Worm (Caenorhabditis elegans) whole organism, early embryonic: Measurements from ENCODE around the gene sahd-1.

Source experiments
- B0310.2 ChIP-seq: sonication (generic microtip); optimal IDR thresholded peaks from 2 replicates; lab custom pipeline; 2016; ENCODE audit warnings: mild to moderate bottlenecking, missing genetic modification characterization, missing compliant biosample characterization
- F13C5.2 ChIP-seq: sonication (generic microtip); optimal IDR thresholded peaks from 2 replicates; lab custom pipeline; 2017; ENCODE audit warnings: mild to moderate bottlenecking, missing genetic modification characterization, inconsistent platforms, missing compliant biosample characterization
- aly-1 ChIP-seq: sonication (generic microtip); optimal IDR thresholded peaks from 2 replicates; lab custom pipeline; 2016; ENCODE audit warnings: missing genetic modification characterization, missing compliant biosample characterization
- ama-1 ChIP-seq: fragments of 150-350 bp; optimal IDR thresholded peaks from 2 replicates; lab custom pipeline; 2014
- ceh-13 ChIP-seq: fragments of 200-800 bp; sonication (Bioruptor generic); optimal IDR thresholded peaks from 2 replicates; lab custom pipeline; 2018; ENCODE audit warnings: mild to moderate bottlenecking, missing genetic modification characterization, missing compliant biosample characterization
- ceh-36 ChIP-seq: sonication (generic microtip); optimal IDR thresholded peaks from 2 replicates; lab custom pipeline; 2016; ENCODE audit warnings: missing genetic modification characterization, inconsistent platforms, missing compliant biosample characterization
- ets-7 ChIP-seq: sonication (generic microtip); optimal IDR thresholded peaks from 2 replicates; lab custom pipeline; 2016; ENCODE audit warnings: missing genotype, missing genetic modification characterization, missing compliant biosample characterization
- flt-1 ChIP-seq: fragments of 200-800 bp; sonication (Bioruptor generic); IDR thresholded peaks from 2 replicates; pipeline ENCODE4 v1.3.6; 2022; ENCODE audit warnings: missing genetic modification characterization, missing compliant biosample characterization
- hmbx-1 ChIP-seq: sonication (generic microtip); optimal IDR thresholded peaks from 2 replicates; lab custom pipeline; 2016; ENCODE audit warnings: mild to moderate bottlenecking, missing genetic modification characterization, missing compliant biosample characterization
- hmg-4 ChIP-seq: fragments of 200-800 bp; sonication (Bioruptor generic); optimal IDR thresholded peaks from 2 replicates; lab custom pipeline; 2018; ENCODE audit warnings: mild to moderate bottlenecking, missing genetic modification characterization, missing compliant biosample characterization
- hnd-1 ChIP-seq: sonication (generic microtip); optimal IDR thresholded peaks from 2 replicates; lab custom pipeline; 2016; ENCODE audit warnings: missing genetic modification characterization, missing compliant biosample characterization
- pes-1 ChIP-seq: fragments of 200-800 bp; sonication (Bioruptor generic); IDR thresholded peaks from 2 replicates; pipeline ENCODE4 v1.3.6; 2022; ENCODE audit warnings: missing genetic modification reagents, missing genetic modification characterization, missing compliant biosample characterization
- scrt-1 ChIP-seq: fragments of 200-800 bp; sonication (Bioruptor generic); IDR thresholded peaks from 2 replicates; pipeline ENCODE4 v1.3.6; 2022; ENCODE audit warnings: missing genetic modification characterization, missing compliant biosample characterization
- sea-1 ChIP-seq: fragments of 200-800 bp; sonication (Bioruptor generic); conservative IDR thresholded peaks from 2 replicates; pipeline ENCODE4 v1.3.6; 2022; ENCODE audit warnings: missing genetic modification characterization, missing compliant biosample characterization
- tbx-11 ChIP-seq: fragments of 200-800 bp; sonication (Bioruptor generic); IDR thresholded peaks from 2 replicates; pipeline ENCODE4 v1.3.6; 2022; ENCODE audit warnings: missing genetic modification characterization, missing compliant biosample characterization
- tbx-37 ChIP-seq: fragments of 200-800 bp; sonication (Bioruptor generic); conservative IDR thresholded peaks from 2 replicates; pipeline ENCODE4 v1.3.6; 2022; ENCODE audit warnings: missing genetic modification reagents, missing genetic modification characterization, missing compliant biosample characterization
- tra-4 ChIP-seq: sonication (generic microtip); optimal IDR thresholded peaks from 2 replicates; lab custom pipeline; 2017; ENCODE audit warnings: missing genetic modification characterization, missing compliant biosample characterization

sahd-1 gene

ce11 chrII:5474946-5475345 lies 39.8 kb downstream of the sahd-1 start, which contains the start of gene ilcr-2:
TSS of gene ilcr-2 (plus strand) at chrII:5475246.
- TF ChIP-seq pes-1 (GFP tag; lab: Robert Waterston, UW) (no peak), tbx-11 (GFP tag; lab: Robert Waterston, UW) (no peak), ceh-13 (GFP tag; lab: Kevin White, UChicago) (no peak), scrt-1 (GFP tag; lab: Robert Waterston, UW) (no peak), B0310.2 (no peak), ceh-36 (tag; lab: Kevin White, UChicago) (no peak), F13C5.2 (tag; lab: Kevin White, UChicago) (no peak), hmbx-1 (tag; lab: Kevin White, UChicago) (no peak), ets-7 (tag; lab: Kevin White, UChicago) (no peak), ama-1 (no peak), tra-4 (no peak)

DNA sequence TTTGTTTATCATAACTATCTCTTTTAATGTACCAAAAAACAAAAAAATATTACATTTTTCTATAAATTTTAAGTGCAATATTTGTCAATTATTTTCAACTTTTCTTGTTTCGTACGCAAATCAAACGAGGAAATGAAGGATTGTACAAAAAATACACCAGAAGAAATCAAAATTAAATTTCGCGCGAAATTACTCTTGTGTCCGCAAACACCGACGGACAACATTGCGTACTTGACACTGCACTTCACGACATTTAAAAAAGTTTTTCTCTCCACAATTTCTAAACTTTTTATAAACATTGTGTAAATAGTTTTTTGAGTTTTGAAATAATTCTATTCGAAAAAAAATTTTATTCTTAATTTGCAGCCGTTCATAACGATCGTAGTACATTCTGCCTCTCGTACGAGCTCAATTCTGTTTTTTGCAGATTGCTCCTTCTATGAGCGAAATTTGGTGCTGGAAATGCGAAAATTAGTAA lies 40.8 kb downstream of the sahd-1 start, which contains the start of gene mrps-16:
Gene mrps-16, plus strand, starts transcription at position 428 of the 478 bp plus-strand sequence.
- no peak for TF ChIP-seq tbx-11 (GFP tag; lab: Robert Waterston, UW)
- no peak for TF ChIP-seq flt-1 (GFP tag; lab: Robert Waterston, UW)
- TF ChIP-seq F13C5.2 (tag; lab: Kevin White, UChicago) = peak; percentile 68
- TF ChIP-seq B0310.2 = no peak
- no peak for TF ChIP-seq tbx-37 (GFP tag; lab: Robert Waterston, UW)
- 0 out of 2 replicates have a peak, but pooled peaks have one; percentile 25 for TF ChIP-seq pes-1 (GFP tag; lab: Robert Waterston, UW)
- TF ChIP-seq hmg-4 (GFP tag; lab: Kevin White, UChicago) = no peak
- no peak for TF ChIP-seq ama-1
- TF ChIP-seq hnd-1 (tag; lab: Kevin White, UChicago) = no peak
- TF ChIP-seq tra-4 = no peak

DNA sequence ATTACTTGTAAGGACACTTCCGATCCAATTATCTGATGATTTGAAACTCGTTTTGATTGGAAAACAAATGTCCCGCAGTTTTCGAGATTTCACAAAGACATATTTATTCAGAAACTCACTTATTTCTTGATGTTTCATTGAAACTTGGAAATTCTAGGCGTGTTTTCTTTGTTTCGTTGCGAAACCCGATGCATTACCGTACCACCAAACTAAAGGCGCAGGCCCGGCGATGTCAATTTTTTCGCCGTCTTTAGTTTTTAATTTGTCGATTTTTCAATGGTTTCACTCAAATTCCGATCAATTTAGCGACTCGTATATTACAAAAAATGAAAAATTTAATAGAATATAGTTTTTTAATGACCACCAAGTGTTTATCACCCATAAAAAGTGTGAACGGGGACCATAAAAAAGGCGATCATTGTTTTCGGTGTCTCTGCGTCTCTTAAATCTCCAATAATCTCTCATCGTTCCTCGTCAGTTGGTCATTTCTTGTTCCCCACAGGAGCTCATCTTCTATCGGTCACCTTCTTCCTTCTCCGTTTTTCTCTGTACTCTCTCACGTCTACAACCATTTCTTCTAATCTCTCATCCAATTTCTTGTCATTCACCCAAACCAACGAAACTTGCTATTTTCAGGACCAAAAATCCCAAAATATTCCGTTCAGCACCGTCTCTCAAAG lies 48.9 kb downstream of the sahd-1 start, which contains the start of gene clr-1:
Gene clr-1, plus strand, starts transcription at position 630 of the 680 bp plus-strand sequence.
- no peak for TF ChIP-seq ceh-13 (GFP tag; lab: Kevin White, UChicago)
- no peak for TF ChIP-seq scrt-1 (GFP tag; lab: Robert Waterston, UW)
- TF ChIP-seq tra-4 = no peak
- no peak for TF ChIP-seq flt-1 (GFP tag; lab: Robert Waterston, UW)
- TF ChIP-seq F13C5.2 (tag; lab: Kevin White, UChicago) = no peak
- no peak for TF ChIP-seq hnd-1 (tag; lab: Kevin White, UChicago)
- no peak for TF ChIP-seq tbx-11 (GFP tag; lab: Robert Waterston, UW)
- TF ChIP-seq ceh-36 (tag; lab: Kevin White, UChicago) = no peak
- no peak for TF ChIP-seq ets-7 (tag; lab: Kevin White, UChicago)

DNA sequence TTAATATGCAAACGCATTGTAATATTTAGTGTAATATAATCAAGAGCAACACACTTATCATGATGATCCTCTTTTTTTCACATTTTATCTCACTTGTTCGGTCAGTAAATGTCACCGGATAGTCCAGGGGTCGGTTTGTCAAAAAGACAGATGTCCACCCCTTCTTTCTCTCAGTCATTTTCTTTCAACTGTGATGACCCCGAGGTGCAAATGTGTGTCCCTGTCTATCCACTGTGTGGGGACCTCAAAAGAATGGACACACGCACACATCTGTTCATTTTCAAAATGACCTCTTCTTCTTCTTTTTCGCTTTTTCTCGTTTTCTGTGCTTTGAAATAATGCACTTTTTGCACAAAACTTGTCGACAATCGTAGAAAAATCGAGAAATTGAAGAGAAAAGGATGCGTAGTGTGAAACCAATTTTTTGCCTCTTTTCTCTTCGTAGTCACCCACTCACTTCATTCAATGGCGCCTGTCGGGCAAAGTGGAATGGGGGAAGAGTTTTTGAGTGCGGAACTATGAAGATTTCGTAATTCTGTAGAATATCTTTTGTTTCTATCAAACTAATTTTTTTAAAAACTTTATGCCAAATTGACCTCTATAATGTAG lies 50.9 kb downstream of the sahd-1 start:
- TF ChIP-seq ceh-36 (tag; lab: Kevin White, UChicago) (no peak), pes-1 (GFP tag; lab: Robert Waterston, UW) (no peak), hnd-1 (tag; lab: Kevin White, UChicago) (no peak), hmg-4 (GFP tag; lab: Kevin White, UChicago) (peak; percentile 47), B0310.2 (no peak), aly-1 (tag; lab: Kevin White, UChicago) (no peak), ceh-13 (GFP tag; lab: Kevin White, UChicago) (no peak), ama-1 (no peak), hmbx-1 (tag; lab: Kevin White, UChicago) (no peak), scrt-1 (GFP tag; lab: Robert Waterston, UW) (no peak), ets-7 (tag; lab: Kevin White, UChicago) (no peak), F13C5.2 (tag; lab: Kevin White, UChicago) (peak; percentile 5), tra-4 (no peak), tbx-11 (GFP tag; lab: Robert Waterston, UW) (no peak), flt-1 (GFP tag; lab: Robert Waterston, UW) (no peak), sea-1 (GFP tag; lab: Robert Waterston, UW) (no peak), tbx-37 (GFP tag; lab: Robert Waterston, UW) (0 out of 2 replicates have a peak, but pooled peaks have one; percentile 10)

ce11 chrII:5460911-5461310 lies 53.8 kb downstream of the sahd-1 start:
- no peak for TF ChIP-seq ama-1
- no peak for TF ChIP-seq hmbx-1 (tag; lab: Kevin White, UChicago)
- no peak for TF ChIP-seq hmg-4 (GFP tag; lab: Kevin White, UChicago)
- TF ChIP-seq scrt-1 (GFP tag; lab: Robert Waterston, UW) = no peak
- TF ChIP-seq pes-1 (GFP tag; lab: Robert Waterston, UW) = no peak
- no peak for TF ChIP-seq ceh-36 (tag; lab: Kevin White, UChicago)
- TF ChIP-seq sea-1 (GFP tag; lab: Robert Waterston, UW) = no peak
- TF ChIP-seq F13C5.2 (tag; lab: Kevin White, UChicago) = no peak
- no peak for TF ChIP-seq tra-4
- no peak for TF ChIP-seq ets-7 (tag; lab: Kevin White, UChicago)
- no peak for TF ChIP-seq flt-1 (GFP tag; lab: Robert Waterston, UW)
- no peak for TF ChIP-seq aly-1 (tag; lab: Kevin White, UChicago)
- no peak for TF ChIP-seq ceh-13 (GFP tag; lab: Kevin White, UChicago)
- TF ChIP-seq hnd-1 (tag; lab: Kevin White, UChicago) = no peak
- no peak for TF ChIP-seq B0310.2

ce11 chrII:5459534-5459933 lies 55.2 kb downstream of the sahd-1 start:
- TF ChIP-seq scrt-1 (GFP tag; lab: Robert Waterston, UW) (no peak), B0310.2 (no peak), aly-1 (tag; lab: Kevin White, UChicago) (no peak), flt-1 (GFP tag; lab: Robert Waterston, UW) (no peak), hmg-4 (GFP tag; lab: Kevin White, UChicago) (no peak), sea-1 (GFP tag; lab: Robert Waterston, UW) (no peak), ceh-36 (tag; lab: Kevin White, UChicago) (no peak), tbx-37 (GFP tag; lab: Robert Waterston, UW) (no peak), ets-7 (tag; lab: Kevin White, UChicago) (no peak), F13C5.2 (tag; lab: Kevin White, UChicago) (no peak), hmbx-1 (tag; lab: Kevin White, UChicago) (no peak), ceh-13 (GFP tag; lab: Kevin White, UChicago) (no peak), pes-1 (GFP tag; lab: Robert Waterston, UW) (no peak), tbx-11 (GFP tag; lab: Robert Waterston, UW) (no peak), hnd-1 (tag; lab: Kevin White, UChicago) (no peak), ama-1 (no peak), tra-4 (no peak)
